Worm (Caenorhabditis elegans): ENCODE results near the gene JC8.4.
A peak's percentile ranks its signal among the peaks of the same experiment; 100 is the strongest.

JC8.4 gene

ce11 chrIV:13243375-13243774, at the start of gene JC8.4:
Gene JC8.4, plus strand, starts transcription at chrIV:13243675.
- no peak for TF ChIP-seq rnt-1 (tag; optimal IDR thresholded peaks at IDR 0.05)
- no peak for TF ChIP-seq dsc-1 (tag; optimal IDR thresholded peaks at IDR 0.05)
- TF ChIP-seq mab-9 (GFP tag; IDR thresholded peaks at IDR 0.05), result no peak
- TF ChIP-seq ztf-4 (tag; optimal IDR thresholded peaks at IDR 0.05), result no peak
- no peak for TF ChIP-seq lin-35 (GFP tag; optimal IDR thresholded peaks at IDR 0.05)
- no peak for TF ChIP-seq efl-1 (optimal IDR thresholded peaks at IDR 0.05)
- TF ChIP-seq efl-1 (GFP tag; optimal IDR thresholded peaks at IDR 0.05 in 1 of 2), result peak in 1 of 2 experiments; percentile 33

- no peak for TF ChIP-seq xbp-1 (tag; optimal IDR thresholded peaks at IDR 0.05)
- no peak for TF ChIP-seq dsc-1 (tag; optimal IDR thresholded peaks at IDR 0.05)
- no peak for TF ChIP-seq nhr-28 (tag; optimal IDR thresholded peaks at IDR 0.05)
- no peak for TF ChIP-seq ceh-90 (tag; optimal IDR thresholded peaks at IDR 0.05)
- no peak for TF ChIP-seq nhr-12 (tag; optimal IDR thresholded peaks at IDR 0.05)
- TF ChIP-seq egl-27 (tag; optimal IDR thresholded peaks at IDR 0.05), result no peak
- no peak for TF ChIP-seq swsn-7 (tag; optimal IDR thresholded peaks at IDR 0.05)
- TF ChIP-seq fkh-4 (tag; optimal IDR thresholded peaks at IDR 0.05; ENCODE audit: borderline replicate concordance), result no peak
- TF ChIP-seq C16A3.4 (tag; optimal IDR thresholded peaks at IDR 0.05), result no peak
- no peak for TF ChIP-seq ceh-82 (tag; optimal IDR thresholded peaks at IDR 0.05)
- no peak for TF ChIP-seq nhr-77 (tag; optimal IDR thresholded peaks at IDR 0.05)
- TF ChIP-seq elt-3 (tag; optimal IDR thresholded peaks at IDR 0.05), result no peak
- TF ChIP-seq skn-1 (tag; optimal IDR thresholded peaks at IDR 0.05), result no peak
- no peak for TF ChIP-seq C34B4.2 (tag; optimal IDR thresholded peaks at IDR 0.05)
- TF ChIP-seq efl-3 (GFP tag; optimal IDR thresholded peaks at IDR 0.05), result no peak
- no peak for TF ChIP-seq lin-15B (tag; optimal IDR thresholded peaks at IDR 0.05)
- TF ChIP-seq pag-3 (tag; optimal IDR thresholded peaks at IDR 0.05; ENCODE audit: borderline replicate concordance, insufficient read depth), result no peak
- no peak for TF ChIP-seq sup-37 (GFP tag; optimal IDR thresholded peaks at IDR 0.05)
- TF ChIP-seq isw-1 (GFP tag; IDR thresholded peaks at IDR 0.05), result no peak
- TF ChIP-seq zag-1 (tag; optimal IDR thresholded peaks at IDR 0.05), result no peak
Observed at ce11 chrIV:13197282-13197681, 46.2 kb upstream of the JC8.4 start, which contains the start of gene C48D1.1. Gene C48D1.1, minus strand, starts transcription at chrIV:13197382.

- no peak for TF ChIP-seq efl-1 (optimal IDR thresholded peaks at IDR 0.05)
- peak in 1 of 2 experiments; percentile 22 for TF ChIP-seq efl-1 (GFP tag; optimal IDR thresholded peaks at IDR 0.05 in 1 of 2)
- TF ChIP-seq sptf-1 (tag; optimal IDR thresholded peaks at IDR 0.05), result no peak
Observed at ce11 chrIV:13204037-13204436, 39.4 kb upstream of the JC8.4 start, which contains the start of gene ced-3. Gene ced-3, minus strand, starts transcription at chrIV:13204137.

ce11 chrIV:13205891-13206290, 37.6 kb upstream of the JC8.4 start:
- TF ChIP-seq mab-9 (GFP tag; IDR thresholded peaks at IDR 0.05), result no peak
- peak; percentile 7 for TF ChIP-seq F16B12.6 (tag; optimal IDR thresholded peaks at IDR 0.05)
- no peak for TF ChIP-seq rnt-1 (tag; optimal IDR thresholded peaks at IDR 0.05)
- no peak for TF ChIP-seq lin-39 (tag; optimal IDR thresholded peaks at IDR 0.05)
- TF ChIP-seq elt-2 (tag; optimal IDR thresholded peaks at IDR 0.05), result no peak
- no peak for TF ChIP-seq isw-1 (GFP tag; IDR thresholded peaks at IDR 0.05)
- no peak for TF ChIP-seq unc-62 (GFP tag; optimal IDR thresholded peaks at IDR 0.05)
- TF ChIP-seq lsy-2 (tag; optimal IDR thresholded peaks at IDR 0.05), result peak in 1 of 2 experiments; percentile 65
- peak; percentile 78 to 82 for TF ChIP-seq efl-1 (optimal IDR thresholded peaks at IDR 0.05)
- TF ChIP-seq efl-1 (GFP tag; optimal IDR thresholded peaks at IDR 0.05 in 1 of 2), result peak; percentile 82 to 98
- TF ChIP-seq nhr-84 (tag; optimal IDR thresholded peaks at IDR 0.05), result no peak
- TF ChIP-seq dpl-1 (GFP tag; optimal IDR thresholded peaks at IDR 0.05), result peak; percentile 68 to 84 (median 77)
- no peak for TF ChIP-seq nhr-71 (tag; optimal IDR thresholded peaks at IDR 0.05)
- no peak for TF ChIP-seq nhr-47 (tag; optimal IDR thresholded peaks at IDR 0.05)
- no peak for TF ChIP-seq C16A3.4 (tag; optimal IDR thresholded peaks at IDR 0.05)
- TF ChIP-seq C04F5.9 (tag; optimal IDR thresholded peaks at IDR 0.05), result no peak
- no peak for TF ChIP-seq xbp-1 (tag; optimal IDR thresholded peaks at IDR 0.05)
- TF ChIP-seq snpc-4 (tag; optimal IDR thresholded peaks at IDR 0.05), result no peak
- peak in 1 of 3 experiments; percentile 21 for TF ChIP-seq ceh-82 (tag; optimal IDR thresholded peaks at IDR 0.05)
- TF ChIP-seq nhr-19 (GFP tag; conservative IDR thresholded peaks at IDR 0.05), result no peak
- TF ChIP-seq nhr-85 (tag), result no peak
- TF ChIP-seq nhr-20 (tag; optimal IDR thresholded peaks at IDR 0.05), result no peak
- TF ChIP-seq lin-35 (GFP tag; optimal IDR thresholded peaks at IDR 0.05), result peak; percentile 65 to 90
- TF ChIP-seq snu-23 (GFP tag; optimal IDR thresholded peaks at IDR 0.05), result peak; percentile 28
- TF ChIP-seq fkh-4 (tag; optimal IDR thresholded peaks at IDR 0.05; ENCODE audit: borderline replicate concordance), result no peak
- TF ChIP-seq C34B4.2 (tag; optimal IDR thresholded peaks at IDR 0.05), result no peak
- TF ChIP-seq nhr-11 (tag; optimal IDR thresholded peaks at IDR 0.05), result no peak
- TF ChIP-seq mdl-1 (tag; optimal IDR thresholded peaks at IDR 0.05), result no peak
- TF ChIP-seq tlp-1 (tag; optimal IDR thresholded peaks at IDR 0.05), result no peak

Data from whole organism, L1 larva.